Worm (Caenorhabditis elegans): ENCODE measurements around the gene nspd-9.
A peak's percentile ranks its signal among the peaks of the same experiment; 100 is the strongest.

Gene nspd-9

DNA sequence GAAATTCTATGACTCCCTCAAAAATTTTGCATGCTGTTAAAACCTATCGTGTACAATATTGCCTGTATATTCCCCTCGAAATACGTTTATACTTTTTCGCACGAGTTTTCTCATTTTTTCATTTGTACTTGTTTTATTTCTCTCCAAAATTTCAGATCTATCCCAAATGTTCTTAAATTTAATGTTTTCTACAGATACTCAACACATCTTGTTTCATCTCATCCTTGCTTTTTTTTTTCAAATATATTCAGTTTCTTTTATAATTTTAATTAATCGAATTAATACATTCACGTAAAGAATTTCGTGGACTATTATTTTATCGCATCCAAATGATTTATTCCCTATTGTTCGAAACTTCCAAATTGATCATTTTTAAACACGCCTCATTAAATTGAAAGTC, 24.8 kb upstream of the nspd-9 start, which contains the start of gene C35D10.8:
TSS of gene C35D10.8 (plus strand) at position 301 of the 400 bp plus-strand sequence.
- TF ChIP-seq W03F9.2 (tag; optimal IDR thresholded peaks at IDR 0.05) (no peak), him-1 (tag; optimal IDR thresholded peaks at IDR 0.05) (no peak), dao-5 (tag; optimal IDR thresholded peaks at IDR 0.05) (no peak)

DNA sequence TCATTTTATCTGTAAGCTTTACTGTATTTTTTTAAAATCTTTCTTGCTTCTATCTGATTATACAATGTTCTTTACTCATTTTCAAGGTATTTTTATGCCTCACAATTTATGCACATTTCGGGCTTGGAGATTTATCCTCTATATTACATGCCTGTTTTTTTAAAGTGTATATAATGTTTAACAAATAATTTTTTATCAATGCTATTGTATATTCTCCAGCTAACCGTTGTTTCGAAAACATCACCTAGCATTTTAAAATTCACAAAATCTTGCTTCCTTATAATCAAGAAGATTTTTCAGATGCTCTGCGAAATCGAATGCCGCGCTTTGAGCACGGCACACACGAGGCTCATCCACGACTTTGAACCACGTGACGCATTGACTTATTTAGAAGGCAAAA, 21.9 kb upstream of the nspd-9 start, which contains the start of gene ced-4:
TSS of gene ced-4 (plus strand) at position 301 of the 400 bp plus-strand sequence.
- TF ChIP-seq W03F9.2 (tag; optimal IDR thresholded peaks at IDR 0.05) (no peak), dao-5 (tag; optimal IDR thresholded peaks at IDR 0.05) (no peak), him-1 (tag; optimal IDR thresholded peaks at IDR 0.05) (no peak)

DNA sequence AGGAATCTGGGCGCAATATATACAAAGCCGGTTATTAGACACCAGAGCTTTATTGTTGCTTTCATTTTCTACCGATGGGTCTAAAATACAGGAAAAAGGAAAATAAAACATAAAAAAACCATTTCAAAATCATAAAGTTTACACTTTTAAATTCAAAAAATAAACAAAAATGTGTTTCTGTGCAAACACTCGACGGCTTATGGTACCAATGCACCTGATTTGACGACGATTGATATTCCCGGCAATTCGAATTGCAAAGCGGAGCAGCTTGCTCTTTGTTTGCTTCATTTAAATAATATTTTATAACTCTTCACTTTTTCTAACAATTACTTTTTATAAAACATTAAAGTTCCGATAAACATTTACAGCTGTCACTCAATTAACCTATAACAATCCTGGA, 20.0 kb upstream of the nspd-9 start, which contains the start of gene F26A1.1:
TSS of gene F26A1.1 (plus strand) at position 369 of the 400 bp plus-strand sequence.
- peak; percentile 73 for TF ChIP-seq W03F9.2 (tag; optimal IDR thresholded peaks at IDR 0.05)
- TF ChIP-seq dao-5 (tag; optimal IDR thresholded peaks at IDR 0.05): no peak
- TF ChIP-seq him-1 (tag; optimal IDR thresholded peaks at IDR 0.05): no peak

DNA sequence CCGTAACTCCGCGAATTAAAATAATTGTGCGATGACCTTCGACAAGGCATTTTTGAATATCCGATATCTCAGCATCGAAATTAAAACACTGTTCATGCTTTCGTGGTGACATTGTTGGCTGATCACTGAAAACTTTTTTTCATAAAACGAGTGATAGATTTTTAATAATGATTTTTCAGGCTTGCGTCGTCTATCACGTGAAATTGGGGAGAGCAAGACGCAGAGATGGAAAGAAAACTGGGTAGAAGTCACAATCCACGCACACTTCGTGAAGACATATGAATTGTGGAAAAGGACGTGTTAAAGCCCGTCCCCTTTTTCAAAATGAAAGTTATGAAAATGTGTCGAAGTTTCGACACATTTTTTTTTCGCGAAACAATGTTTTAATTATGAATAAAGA, 19.6 kb upstream of the nspd-9 start, which contains the start of gene nonu-1:
TSS of gene nonu-1 (minus strand) at position 169 of the 400 bp plus-strand sequence.
- TF ChIP-seq him-1 (tag; optimal IDR thresholded peaks at IDR 0.05) (no peak), dao-5 (tag; optimal IDR thresholded peaks at IDR 0.05) (no peak), W03F9.2 (tag; optimal IDR thresholded peaks at IDR 0.05) (no peak)

DNA sequence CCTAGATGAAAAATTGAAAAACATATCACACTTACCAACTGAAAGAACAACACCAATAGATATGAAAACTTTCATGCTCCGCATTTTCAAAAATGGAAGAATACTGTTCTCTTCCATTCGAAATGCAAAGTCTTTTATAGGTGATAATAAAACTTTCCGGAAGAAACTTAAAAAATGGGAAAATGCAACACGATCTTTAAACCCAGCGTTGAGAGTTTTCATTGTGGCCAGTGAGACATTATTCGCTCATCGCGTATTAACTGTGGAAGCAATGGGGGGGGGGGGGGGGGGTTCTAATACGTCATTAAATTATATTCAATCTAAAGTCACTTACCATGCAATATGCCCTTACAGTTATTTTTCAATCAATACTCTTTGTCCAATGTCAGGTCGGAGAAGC, 14.2 kb upstream of the nspd-9 start, which contains the start of the genes clec-157 and fkh-5:
TSS of gene clec-157 (minus strand) at position 101 of the 400 bp plus-strand sequence.
TSS of gene fkh-5 (plus strand) at position 336 of the 400 bp plus-strand sequence.
- TF ChIP-seq him-1 (tag; optimal IDR thresholded peaks at IDR 0.05) (no peak), W03F9.2 (tag; optimal IDR thresholded peaks at IDR 0.05) (no peak), dao-5 (tag; optimal IDR thresholded peaks at IDR 0.05) (no peak)

DNA sequence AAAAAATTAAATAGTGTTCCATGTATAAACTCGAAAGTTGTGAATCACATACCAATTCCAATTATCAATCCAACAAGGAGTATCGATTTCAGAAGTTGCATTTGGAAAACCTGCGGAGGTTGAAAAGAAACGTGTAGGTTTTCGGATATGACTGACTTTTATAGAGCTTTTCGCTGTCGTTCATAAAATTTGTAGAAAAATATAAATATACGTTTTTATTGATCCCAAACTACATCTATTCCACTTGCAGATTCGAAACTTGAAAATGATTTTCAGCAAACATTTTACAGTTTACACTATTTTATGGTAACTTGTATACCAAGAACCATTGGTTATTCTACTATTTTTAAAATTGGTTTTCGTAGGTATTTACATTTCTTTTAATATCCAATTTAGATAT, 12.1 kb upstream of the nspd-9 start, which contains the start of gene clec-156:
TSS of gene clec-156 (minus strand) at position 101 of the 400 bp plus-strand sequence.
- TF ChIP-seq W03F9.2 (tag; optimal IDR thresholded peaks at IDR 0.05) (no peak), him-1 (tag; optimal IDR thresholded peaks at IDR 0.05) (no peak), dao-5 (tag; optimal IDR thresholded peaks at IDR 0.05) (no peak)

DNA sequence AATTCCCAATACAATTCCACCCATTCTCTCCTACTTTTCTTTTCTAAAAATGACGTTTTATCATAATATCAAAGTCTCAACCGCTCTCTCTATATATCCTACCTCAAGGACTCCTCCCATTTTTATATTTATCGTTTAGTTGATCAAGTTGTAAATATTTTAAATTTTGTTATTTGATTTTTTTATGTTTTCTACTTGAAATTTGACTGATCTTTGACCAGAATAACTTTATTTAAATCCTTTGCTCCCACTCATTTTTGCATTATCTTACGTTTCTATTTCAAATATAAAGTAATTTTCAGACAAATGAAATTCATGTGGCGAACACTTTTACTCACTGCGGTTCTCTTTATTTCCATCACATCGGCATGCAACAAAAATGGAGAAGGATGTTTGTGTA, 7.3 kb upstream of the nspd-9 start, which contains the start of the genes acbp-7 and F26A1.19:
TSS of gene acbp-7 (plus strand) at position 301 of the 400 bp plus-strand sequence.
TSS of gene F26A1.19 (plus strand) at position 303 of the 400 bp plus-strand sequence.
- TF ChIP-seq W03F9.2 (tag; optimal IDR thresholded peaks at IDR 0.05) (no peak), dao-5 (tag; optimal IDR thresholded peaks at IDR 0.05) (no peak), him-1 (tag; optimal IDR thresholded peaks at IDR 0.05) (no peak)

DNA sequence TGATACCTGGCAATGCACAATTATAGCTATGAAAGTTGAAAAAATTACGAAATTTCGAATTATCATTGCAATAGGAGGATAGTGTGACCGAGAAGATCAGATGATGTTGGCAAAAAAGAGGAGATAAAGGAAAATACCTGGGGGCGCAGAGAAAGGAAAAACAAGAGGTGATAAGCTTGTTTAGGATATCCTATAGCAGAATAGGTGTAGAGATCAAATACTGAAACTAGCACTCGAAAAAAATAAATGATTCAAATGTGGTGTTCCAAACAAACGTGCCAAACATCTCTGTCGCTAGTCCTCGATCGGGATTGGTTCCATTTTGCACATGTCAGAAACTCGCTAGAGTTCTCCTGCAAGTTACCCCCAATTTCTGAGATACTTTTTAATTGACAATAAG, 667 bp downstream of the nspd-9 start, which contains the start of gene F26A1.9:
TSS of gene F26A1.9 (minus strand) at position 101 of the 400 bp plus-strand sequence.
- no peak for TF ChIP-seq dao-5 (tag; optimal IDR thresholded peaks at IDR 0.05)
- TF ChIP-seq W03F9.2 (tag; optimal IDR thresholded peaks at IDR 0.05): no peak
- TF ChIP-seq him-1 (tag; optimal IDR thresholded peaks at IDR 0.05): no peak

DNA sequence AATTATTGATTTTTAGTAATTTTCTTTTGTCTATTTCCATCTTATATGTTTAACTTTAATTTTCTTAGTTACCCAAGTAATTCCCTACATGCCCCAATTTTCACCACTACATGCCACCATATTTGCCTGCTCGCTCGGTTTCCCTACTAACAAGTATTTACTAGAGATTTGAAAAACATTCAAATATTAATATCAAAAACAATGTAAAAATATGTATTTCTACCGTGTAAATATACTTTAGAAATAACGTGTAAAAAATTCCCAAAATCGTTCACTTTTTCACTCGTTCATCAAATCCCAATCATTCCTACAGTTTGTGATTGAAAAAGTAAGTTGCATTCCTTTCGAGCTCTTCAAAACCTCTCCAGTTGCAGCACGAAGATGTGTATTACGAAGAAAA, 3.5 kb downstream of the nspd-9 start, which contains the start of gene F26A1.3:
TSS of gene F26A1.3 (plus strand) at position 301 of the 400 bp plus-strand sequence.
- no peak for TF ChIP-seq W03F9.2 (tag; optimal IDR thresholded peaks at IDR 0.05)
- no peak for TF ChIP-seq dao-5 (tag; optimal IDR thresholded peaks at IDR 0.05)

DNA sequence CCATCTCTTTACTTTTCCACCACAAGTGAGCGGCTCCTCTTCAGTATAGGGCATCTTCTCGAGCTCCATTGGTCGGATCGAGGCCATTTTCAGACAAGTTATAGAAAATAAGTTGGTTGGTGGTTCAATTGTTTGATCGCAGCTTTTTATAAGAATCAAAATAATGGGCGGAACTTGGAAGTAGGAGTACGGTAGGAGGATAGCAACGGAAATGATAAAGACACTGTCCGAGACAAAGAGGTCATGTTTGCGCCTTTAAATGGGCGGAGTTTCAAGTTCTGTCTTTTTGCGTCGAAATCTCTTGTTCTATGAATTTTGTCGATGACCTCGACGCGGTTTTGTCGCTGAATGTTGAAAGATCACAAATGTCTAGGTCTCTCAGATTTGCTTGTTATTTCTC, 8.0 kb downstream of the nspd-9 start, which contains the start of gene F26A1.8:
TSS of gene F26A1.8 (minus strand) at position 101 of the 400 bp plus-strand sequence.
- no peak for TF ChIP-seq dao-5 (tag; optimal IDR thresholded peaks at IDR 0.05)
- no peak for TF ChIP-seq W03F9.2 (tag; optimal IDR thresholded peaks at IDR 0.05)
- no peak for TF ChIP-seq him-1 (tag; optimal IDR thresholded peaks at IDR 0.05)

DNA sequence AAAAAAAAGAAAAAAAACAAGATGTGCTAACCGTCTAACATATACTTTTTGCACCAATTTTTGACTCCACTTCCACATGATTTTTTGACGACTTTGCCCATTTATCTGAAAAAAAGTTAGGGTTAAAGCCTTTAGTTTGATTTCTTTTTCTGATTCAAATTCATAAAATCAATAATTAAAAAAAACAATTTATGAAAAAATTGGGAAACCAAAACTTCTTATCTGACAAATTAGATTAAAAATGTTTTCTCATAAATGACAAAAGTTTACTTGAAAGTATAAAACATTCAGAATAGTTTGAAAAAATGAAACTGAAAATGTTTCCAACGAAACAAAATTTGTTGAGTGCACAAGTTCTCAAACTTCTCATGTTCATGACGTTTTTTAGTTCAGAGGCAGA, 10.3 kb downstream of the nspd-9 start, which contains the start of gene F26A1.7:
TSS of gene F26A1.7 (minus strand) at position 101 of the 400 bp plus-strand sequence.
- TF ChIP-seq W03F9.2 (tag; optimal IDR thresholded peaks at IDR 0.05) (no peak), him-1 (tag; optimal IDR thresholded peaks at IDR 0.05) (no peak), dao-5 (tag; optimal IDR thresholded peaks at IDR 0.05) (no peak)

DNA sequence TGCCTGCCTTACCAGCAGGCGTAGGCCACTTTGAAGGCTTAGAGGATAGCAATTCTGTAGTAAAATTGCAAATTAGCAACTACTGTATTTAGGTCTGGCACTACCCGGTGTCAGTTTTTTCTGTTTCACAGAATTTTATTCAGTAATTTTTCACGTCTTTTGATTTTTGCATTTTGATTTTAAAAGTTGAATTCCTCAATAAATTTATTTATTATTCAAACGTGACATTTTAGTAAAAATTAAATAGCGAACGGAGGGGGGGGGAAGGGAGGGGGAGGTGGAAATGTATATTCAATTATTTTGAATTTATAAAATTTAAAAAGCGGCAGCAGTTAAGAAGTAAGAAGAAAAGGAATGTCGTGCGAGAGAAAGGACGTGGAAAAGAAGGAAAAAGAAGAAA, 12.9 kb downstream of the nspd-9 start, which contains the start of gene F26A1.4:
TSS of gene F26A1.4 (plus strand) at position 301 of the 400 bp plus-strand sequence.
- no peak for TF ChIP-seq W03F9.2 (tag; optimal IDR thresholded peaks at IDR 0.05)
- no peak for TF ChIP-seq him-1 (tag; optimal IDR thresholded peaks at IDR 0.05)
- no peak for TF ChIP-seq dao-5 (tag; optimal IDR thresholded peaks at IDR 0.05)

DNA sequence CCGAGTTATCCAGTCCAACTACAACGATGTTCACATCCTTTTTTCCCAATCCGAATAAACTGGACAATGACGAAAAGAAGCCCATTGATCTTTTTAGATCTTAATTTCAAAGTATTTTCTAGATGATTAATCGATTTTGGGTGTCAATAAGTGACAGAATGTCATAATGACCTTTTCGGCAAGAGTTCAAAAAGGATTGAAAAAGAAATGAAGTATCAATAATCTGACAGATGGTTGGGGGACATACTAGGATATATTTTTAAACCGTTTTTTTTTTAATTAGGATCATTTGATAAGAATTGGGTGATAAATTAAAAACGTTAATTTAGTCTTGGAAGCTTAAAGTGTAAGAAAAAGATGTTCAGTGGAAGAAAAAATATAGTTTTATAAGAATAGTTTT, 15.4 kb downstream of the nspd-9 start, which contains the start of gene arl-6:
TSS of gene arl-6 (minus strand) at position 101 of the 400 bp plus-strand sequence.
- TF ChIP-seq W03F9.2 (tag; optimal IDR thresholded peaks at IDR 0.05): no peak
- TF ChIP-seq dao-5 (tag; optimal IDR thresholded peaks at IDR 0.05): no peak
- TF ChIP-seq him-1 (tag; optimal IDR thresholded peaks at IDR 0.05): no peak

DNA sequence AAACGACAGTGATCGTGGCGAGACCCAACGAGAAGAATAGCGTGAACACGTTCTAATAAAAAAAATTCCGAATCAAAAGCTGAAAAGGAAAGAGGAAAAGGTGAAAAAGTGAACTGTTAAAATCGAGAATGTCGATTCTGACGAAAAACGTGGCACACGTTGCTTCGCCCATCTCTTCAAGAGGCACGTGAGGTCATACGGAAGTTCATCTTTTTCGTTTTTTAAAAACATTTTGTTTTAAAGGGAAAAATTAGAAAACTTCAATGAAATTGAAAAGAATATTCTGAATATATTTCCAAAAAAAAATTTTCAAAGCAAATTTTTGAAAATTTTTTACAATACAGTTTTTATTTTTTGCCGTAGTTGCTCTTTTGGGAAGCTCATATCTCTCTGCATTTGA, 18.9 kb downstream of the nspd-9 start, which contains the start of gene C38D4.7:
TSS of gene C38D4.7 (minus strand) at position 101 of the 400 bp plus-strand sequence.
- TF ChIP-seq W03F9.2 (tag; optimal IDR thresholded peaks at IDR 0.05) (no peak), dao-5 (tag; optimal IDR thresholded peaks at IDR 0.05) (no peak), him-1 (tag; optimal IDR thresholded peaks at IDR 0.05) (no peak)

Data from whole organism, L4/young adult.